Worm (Caenorhabditis elegans) whole organism, L3 larva: ENCODE data around the gene T28A11.4.

Experiments
- ZK546.5 ChIP-seq: sonication (generic microtip); optimal IDR thresholded peaks from 2 replicates; lab custom pipeline; 2017; ENCODE audit warnings: missing biosample characterization, missing genetic modification characterization
- ama-1 ChIP-seq: fragments of 150-350 bp; optimal IDR thresholded peaks from 2 replicates; lab custom pipeline; 2018
- ceh-28 ChIP-seq: fragments of 150-350 bp; optimal IDR thresholded peaks from 2 replicates; lab custom pipeline; 2014; ENCODE audit warnings: missing biosample characterization, missing genetic modification reagents, missing genetic modification characterization
- egl-27 ChIP-seq: sonication (generic microtip); optimal IDR thresholded peaks from 4 replicates; lab custom pipeline; 2017; ENCODE audit warnings: missing biosample characterization, missing genetic modification reagents, missing genetic modification characterization
- egl-5 ChIP-seq: fragments of 150-350 bp; optimal IDR thresholded peaks from 2 replicates; lab custom pipeline; 2017; ENCODE audit warnings: missing biosample characterization, missing genetic modification reagents, missing genetic modification characterization, inconsistent platforms
- elt-1 ChIP-seq: fragments of 150-350 bp; optimal IDR thresholded peaks from 2 replicates; lab custom pipeline; 2014; ENCODE audit warnings: missing biosample characterization, missing genetic modification characterization
- elt-2 ChIP-seq: sonication (generic microtip); optimal IDR thresholded peaks from 2 replicates; lab custom pipeline; 2016; ENCODE audit warnings: missing genetic modification reagents, mild to moderate bottlenecking, missing genetic modification characterization, missing compliant biosample characterization
- elt-3 ChIP-seq, 3 experiments: fragments of 150-350 bp in 1 of 3; sonication (generic microtip) in 2 of 3; optimal IDR thresholded peaks; 2 replicates in 2 of 3; 4 replicates in 1 of 3; lab custom pipeline; 2014 to 2017; ENCODE audit warnings: missing biosample characterization in 3 of 3, missing genetic modification characterization in 3 of 3
- fkh-10 ChIP-seq: sonication (generic microtip); optimal IDR thresholded peaks from 2 replicates; lab custom pipeline; 2017; ENCODE audit warnings: missing biosample characterization, missing genetic modification reagents, missing genetic modification characterization
- fos-1 ChIP-seq: fragments of 150-350 bp; optimal IDR thresholded peaks from 2 replicates; lab custom pipeline; 2014; ENCODE audit warnings: missing biosample characterization, missing genetic modification characterization
- hmg-11 ChIP-seq: sonication (generic microtip); optimal IDR thresholded peaks from 2 replicates; lab custom pipeline; 2016; ENCODE audit warnings: missing genetic modification characterization, missing compliant biosample characterization
- lin-15B ChIP-seq: fragments of 150-350 bp; optimal IDR thresholded peaks from 2 replicates; lab custom pipeline; 2014; ENCODE audit warnings: missing biosample characterization, missing genetic modification characterization
- lin-39 ChIP-seq: fragments of 150-350 bp; optimal IDR thresholded peaks from 2 replicates; lab custom pipeline; 2018; ENCODE audit warnings: missing biosample characterization, missing genetic modification reagents, missing genetic modification characterization
- mdl-1 ChIP-seq: fragments of 150-350 bp; optimal IDR thresholded peaks from 2 replicates; lab custom pipeline; 2014; ENCODE audit warnings: missing biosample characterization, missing genetic modification characterization
- mml-1 ChIP-seq: fragments of 150-350 bp; sonication (generic microtip); optimal IDR thresholded peaks from 3 replicates; lab custom pipeline; 2014; ENCODE audit warnings: missing biosample characterization, missing genetic modification characterization
- nhr-11 ChIP-seq: fragments of 150-350 bp; optimal IDR thresholded peaks from 2 replicates; lab custom pipeline; 2014; ENCODE audit warnings: missing biosample characterization, missing genetic modification characterization
- nhr-237 ChIP-seq: fragments of 150-350 bp; optimal IDR thresholded peaks from 2 replicates; lab custom pipeline; 2014; ENCODE audit warnings: missing biosample characterization, missing genetic modification characterization
- nhr-25 ChIP-seq: sonication (generic microtip); optimal IDR thresholded peaks from 2 replicates; lab custom pipeline; 2017; ENCODE audit warnings: missing biosample characterization, missing genetic modification characterization
- nhr-76 ChIP-seq: fragments of 150-350 bp; sonication (generic microtip); optimal IDR thresholded peaks from 5 replicates; lab custom pipeline; 2014; ENCODE audit warnings: missing biosample characterization, missing genetic modification characterization
- nhr-77 ChIP-seq: fragments of 150-350 bp; optimal IDR thresholded peaks from 2 replicates; lab custom pipeline; 2014; ENCODE audit warnings: missing biosample characterization, missing genetic modification characterization
- pha-4 ChIP-seq: fragments of 150-350 bp; optimal IDR thresholded peaks from 2 replicates; lab custom pipeline; 2014; ENCODE audit warnings: missing biosample characterization, missing genetic modification reagents, missing genetic modification characterization
- pqm-1 ChIP-seq: fragments of 150-350 bp; optimal IDR thresholded peaks from 2 replicates; lab custom pipeline; 2017; ENCODE audit warnings: missing biosample characterization, missing genetic modification characterization, inconsistent platforms
- sea-2 ChIP-seq: fragments of 150-350 bp; sonication (generic microtip); optimal IDR thresholded peaks from 4 replicates; lab custom pipeline; 2014; ENCODE audit warnings: missing biosample characterization, missing genetic modification reagents, missing genetic modification characterization
- skn-1 ChIP-seq: fragments of 150-350 bp; optimal IDR thresholded peaks from 2 replicates; lab custom pipeline; 2014; ENCODE audit warnings: missing biosample characterization, missing genetic modification characterization
- snpc-4 ChIP-seq: fragments of 150-350 bp; optimal IDR thresholded peaks from 2 replicates; lab custom pipeline; 2014; ENCODE audit warnings: missing biosample characterization, missing genetic modification characterization
- tbx-2 ChIP-seq: sonication (generic microtip); optimal IDR thresholded peaks from 2 replicates; lab custom pipeline; 2016; ENCODE audit warnings: mild to moderate bottlenecking, missing genetic modification characterization, missing compliant biosample characterization
- unc-39 ChIP-seq: sonication (generic microtip); optimal IDR thresholded peaks from 4 replicates; lab custom pipeline; 2017; ENCODE audit warnings: missing biosample characterization, missing genetic modification characterization
- ztf-4 ChIP-seq: fragments of 150-350 bp; optimal IDR thresholded peaks from 2 replicates; lab custom pipeline; 2014; ENCODE audit warnings: missing biosample characterization, missing genetic modification characterization

Gene T28A11.4

DNA sequence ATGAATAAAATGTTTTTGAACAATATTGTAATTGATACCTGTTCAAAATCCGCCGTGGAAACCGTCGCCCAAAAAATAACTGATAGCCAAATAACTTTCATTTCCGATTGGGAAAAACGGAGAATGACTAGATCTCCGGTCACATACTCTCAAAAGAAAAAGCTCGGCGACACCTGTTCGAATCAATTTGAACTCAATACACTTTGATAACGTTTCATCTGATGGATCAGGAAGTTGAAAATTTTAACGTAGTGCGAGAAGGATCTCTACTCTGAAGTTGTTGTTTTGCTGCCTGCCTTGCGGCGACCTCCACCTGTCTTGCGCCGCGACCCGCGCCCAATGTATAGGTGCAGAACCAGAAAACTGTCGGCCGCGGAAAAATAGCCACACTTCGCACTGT is 694 bp upstream of the T28A11.4 start, which contains the start of gene T28A11.20:
T28A11.20 (minus strand) TSS at position 101 of the 400 bp plus-strand sequence.
- no peak for TF ChIP-seq fkh-10 (GFP tag; lab: Kevin White, UChicago)

DNA sequence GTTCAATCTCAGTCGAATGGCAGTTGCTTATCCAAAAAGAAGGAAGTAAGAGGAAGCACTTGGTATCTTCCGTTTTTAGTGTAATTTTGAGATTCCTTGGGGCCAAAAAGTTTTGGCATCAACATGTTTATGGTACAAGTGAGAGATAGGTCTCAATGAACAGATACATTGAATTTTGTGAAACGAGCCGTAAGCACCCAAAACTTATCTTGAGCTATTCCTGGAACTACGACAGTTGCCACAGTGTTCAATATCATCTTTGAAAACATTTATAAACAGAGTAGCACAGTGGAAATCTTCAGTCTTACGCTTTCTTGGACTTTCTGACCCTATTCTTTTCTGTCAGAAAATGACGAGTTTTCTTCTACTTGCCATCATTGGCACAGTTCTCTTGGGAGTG is 1.2 kb downstream of the T28A11.4 start, which contains the start of gene T28A11.3:
T28A11.3 (plus strand) TSS at position 301 of the 400 bp plus-strand sequence.
- TF ChIP-seq egl-27 (tag; lab: Kevin White, UChicago): no peak
- no peak for TF ChIP-seq mml-1 (tag; lab: Kevin White, UChicago)
- no peak for TF ChIP-seq skn-1 (tag; lab: Kevin White, UChicago)
- no peak for TF ChIP-seq lin-39
- TF ChIP-seq ZK546.5 (tag; lab: Kevin White, UChicago): no peak

DNA sequence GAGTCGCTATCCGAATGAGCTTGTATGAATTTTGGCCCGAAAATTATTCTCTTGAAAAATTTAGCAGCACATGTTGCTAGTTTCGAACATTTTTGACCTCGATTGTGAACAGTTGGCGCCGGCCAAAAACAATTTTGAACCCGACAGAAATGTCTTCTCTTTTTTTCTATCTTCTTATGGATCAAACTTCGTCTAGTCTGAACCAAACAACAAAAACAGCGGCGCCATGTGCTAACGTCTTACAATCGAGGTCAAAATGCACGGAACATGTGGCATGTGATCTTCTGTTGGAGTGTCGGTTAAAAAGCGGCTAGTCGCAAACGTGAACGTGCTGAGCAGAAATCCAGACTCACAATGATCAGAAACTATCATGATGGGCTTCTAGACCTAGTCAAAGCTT is 2.3 kb downstream of the T28A11.4 start:
- TF ChIP-seq lin-39 (peak; percentile 32), mml-1 (tag; lab: Kevin White, UChicago) (no peak), ama-1 (lab: Kevin White, UChicago) (no peak), egl-5 (tag; lab: Kevin White, UChicago) (peak; percentile 26)

DNA sequence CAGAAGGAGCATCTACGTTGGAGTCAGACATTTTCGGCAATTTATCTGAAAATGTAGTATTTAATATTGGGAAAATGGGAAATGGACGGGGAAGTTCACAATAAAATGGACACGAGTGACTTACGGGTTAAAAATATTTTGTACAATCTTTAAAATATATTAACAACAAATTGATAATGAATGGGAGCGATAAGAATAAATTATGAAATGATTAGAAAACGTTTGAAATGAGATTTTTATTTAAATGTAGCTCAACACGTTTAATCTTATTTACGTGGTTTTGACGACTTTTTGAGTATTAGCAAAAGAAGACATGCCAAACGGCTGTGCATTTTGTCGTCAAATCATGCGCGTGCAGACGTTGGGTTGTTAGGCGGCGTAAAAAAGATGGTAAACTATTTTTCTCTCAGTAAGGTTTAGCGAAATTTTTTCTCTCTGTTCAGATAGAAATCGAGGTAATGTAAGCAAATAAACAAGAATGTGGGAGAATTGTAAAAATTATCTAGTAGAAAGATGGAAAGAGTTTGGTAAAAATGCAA is 4.3 kb downstream of the T28A11.4 start, which contains the start of gene fbxa-64:
fbxa-64 (minus strand) TSS at position 51 of the 539 bp plus-strand sequence.
- TF ChIP-seq unc-39 (tag; lab: Kevin White, UChicago) (no peak), hmg-11 (peak; percentile 29), elt-3 (tag; optimal IDR thresholded peaks at IDR 0.05; lab: Kevin White, UChicago) (no peak)

- TF ChIP-seq egl-5 (tag; lab: Kevin White, UChicago) (peak; percentile 26), fos-1 (tag; lab: Kevin White, UChicago) (no peak), nhr-11 (tag; lab: Kevin White, UChicago) (no peak), elt-1 (tag; lab: Kevin White, UChicago) (no peak)
- TF ChIP-seq, all 47 proteins: peak for 1
Measured at ce11 chrV:3279138-3279537, 5.3 kb downstream of the T28A11.4 start.

DNA sequence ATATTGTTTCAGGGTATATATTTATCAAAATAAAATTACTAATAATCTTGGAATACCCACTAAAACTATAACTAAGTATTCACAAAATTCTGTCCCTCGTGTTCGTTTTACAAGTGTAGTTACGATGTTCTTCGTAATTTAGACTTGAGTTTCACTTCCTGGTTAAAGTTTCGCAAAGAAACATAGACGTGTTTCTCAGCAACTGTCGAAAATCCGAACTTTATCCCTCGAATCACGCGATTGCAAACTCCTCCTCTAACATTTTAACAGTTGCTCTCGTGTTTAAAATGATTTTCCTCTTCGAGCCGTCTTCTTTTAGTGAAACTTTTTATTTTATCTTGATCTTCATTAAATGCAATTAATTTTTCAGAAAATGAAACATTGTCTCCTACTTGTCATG is 6.2 kb downstream of the T28A11.4 start, which contains the start of gene T28A11.2:
T28A11.2 (plus strand) TSS at position 371 of the 400 bp plus-strand sequence.
- no peak for TF ChIP-seq ztf-4 (tag; lab: Kevin White, UChicago)

ce11 chrV:3281523-3281922 is 7.7 kb downstream of the T28A11.4 start, which contains the start of gene T28A11.25:
TSS of gene T28A11.25 (plus strand) at chrV:3281823.
- TF ChIP-seq pha-4 (tag; lab: Kevin White, UChicago) (no peak), unc-39 (tag; lab: Kevin White, UChicago) (no peak), ceh-28 (tag; lab: Kevin White, UChicago) (no peak), nhr-11 (tag; lab: Kevin White, UChicago) (no peak), nhr-237 (tag; lab: Kevin White, UChicago) (no peak), lin-15B (tag; lab: Kevin White, UChicago) (no peak), elt-2 (tag; lab: Kevin White, UChicago) (no peak), mdl-1 (tag; lab: Kevin White, UChicago) (no peak), fkh-10 (GFP tag; lab: Kevin White, UChicago) (no peak), nhr-25 (tag; lab: Kevin White, UChicago) (no peak)
- TF ChIP-seq, all 47 proteins: peak for 0

ce11 chrV:3282957-3283356 is 9.1 kb downstream of the T28A11.4 start, which contains the start of gene str-64:
TSS of gene str-64 (plus strand) at chrV:3283257.
- no peak for TF ChIP-seq pqm-1 (tag; lab: Kevin White, UChicago)

DNA sequence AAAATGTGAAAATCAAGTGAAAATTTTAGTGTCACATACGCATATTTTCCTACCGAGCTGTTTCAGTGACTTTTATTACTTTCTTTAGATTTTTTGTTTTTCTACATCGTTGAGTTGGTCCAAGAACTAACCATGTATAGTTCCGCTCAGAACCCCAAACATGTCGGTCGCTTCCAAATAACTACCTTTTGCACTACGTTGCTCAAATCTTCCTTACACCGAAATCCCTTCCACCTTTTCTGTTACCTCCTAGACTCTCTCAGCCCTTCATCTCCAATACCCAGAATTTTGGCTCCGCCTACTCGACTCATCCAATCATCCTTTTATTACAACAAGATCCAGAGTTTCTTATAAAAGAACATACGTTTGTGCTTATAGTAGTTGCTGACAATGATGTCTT is 10.8 kb downstream of the T28A11.4 start, which contains the start of gene F35F10.5:
F35F10.5 (plus strand) TSS at position 301 of the 400 bp plus-strand sequence.
- TF ChIP-seq nhr-76 (tag; lab: Kevin White, UChicago) (no peak), elt-3 (tag; optimal IDR thresholded peaks at IDR 0.05; lab: Kevin White, UChicago) (no peak), snpc-4 (tag; lab: Kevin White, UChicago) (no peak), tbx-2 (tag; lab: Kevin White, UChicago) (no peak), nhr-77 (no peak), lin-15B (tag; lab: Kevin White, UChicago) (no peak), egl-27 (tag; lab: Kevin White, UChicago) (no peak), sea-2 (no peak)
